Worm (Caenorhabditis elegans) whole organism, late embryonic: ENCODE results near the gene acr-8.

ENCODE experiments used
- C08G9.2 ChIP-seq: sonication (generic microtip); optimal IDR thresholded peaks from 2 replicates; lab custom pipeline; 2016; ENCODE audit warnings: mild to moderate bottlenecking, missing genetic modification characterization, moderate library complexity, missing compliant biosample characterization
- F13H6.1 ChIP-seq: sonication (generic microtip); optimal IDR thresholded peaks from 2 replicates; lab custom pipeline; 2016; ENCODE audit warnings: missing genetic modification characterization, missing compliant biosample characterization
- K02D7.2 ChIP-seq: sonication (generic microtip); optimal IDR thresholded peaks from 2 replicates; lab custom pipeline; 2017; ENCODE audit warnings: mild to moderate bottlenecking, missing genetic modification characterization, missing compliant biosample characterization
- K09A11.1 ChIP-seq: sonication (generic microtip); optimal IDR thresholded peaks from 2 replicates; lab custom pipeline; 2017; ENCODE audit warnings: antibody characterized with exemption, mild to moderate bottlenecking, missing genetic modification characterization, missing compliant biosample characterization; ENCODE audit not compliant: insufficient read depth
- T23F11.4 ChIP-seq: fragments of 200-800 bp; sonication (Bioruptor generic); optimal IDR thresholded peaks from 2 replicates; lab custom pipeline; 2018; ENCODE audit warnings: mild to moderate bottlenecking, missing genetic modification characterization, missing compliant biosample characterization
- Y22D7AL.16 ChIP-seq: sonication (generic microtip); optimal IDR thresholded peaks from 2 replicates; lab custom pipeline; 2016; ENCODE audit warnings: missing genetic modification characterization, missing compliant biosample characterization
- ahr-1 ChIP-seq: sonication (generic microtip); optimal IDR thresholded peaks from 2 replicates; lab custom pipeline; 2016; ENCODE audit warnings: missing genetic modification characterization, missing compliant biosample characterization
- ama-1 ChIP-seq: fragments of 150-350 bp; optimal IDR thresholded peaks from 2 replicates; lab custom pipeline; 2014
- ceh-14 ChIP-seq: sonication (generic microtip); optimal IDR thresholded peaks from 2 replicates; lab custom pipeline; 2016; ENCODE audit warnings: missing genotype, missing genetic modification characterization, missing compliant biosample characterization
- ceh-18 ChIP-seq: sonication (generic microtip); optimal IDR thresholded peaks from 2 replicates; lab custom pipeline; 2016; ENCODE audit warnings: missing genetic modification characterization, missing compliant biosample characterization
- ceh-19 ChIP-seq: fragments of 200-800 bp; sonication (Bioruptor generic); optimal IDR thresholded peaks from 2 replicates; lab custom pipeline; 2018; ENCODE audit warnings: mild to moderate bottlenecking, missing genetic modification characterization, missing compliant biosample characterization
- ceh-22 ChIP-seq: sonication (generic microtip); optimal IDR thresholded peaks from 2 replicates; lab custom pipeline; 2017; ENCODE audit warnings: missing biosample characterization, missing genetic modification characterization
- ceh-24 ChIP-seq: sonication (generic microtip); optimal IDR thresholded peaks from 2 replicates; lab custom pipeline; 2016; ENCODE audit warnings: mild to moderate bottlenecking, missing genetic modification characterization, missing compliant biosample characterization
- ceh-31 ChIP-seq: sonication (generic microtip); optimal IDR thresholded peaks from 2 replicates; lab custom pipeline; 2016; ENCODE audit warnings: missing genetic modification characterization, missing compliant biosample characterization
- ceh-34 ChIP-seq: sonication (generic microtip); optimal IDR thresholded peaks from 2 replicates; lab custom pipeline; 2016; ENCODE audit warnings: mild to moderate bottlenecking, missing genetic modification characterization, missing compliant biosample characterization
- ceh-6 ChIP-seq: fragments of 200-800 bp; sonication (Bioruptor generic); optimal IDR thresholded peaks from 2 replicates; lab custom pipeline; 2018; ENCODE audit warnings: mild to moderate bottlenecking, missing genetic modification characterization, missing compliant biosample characterization
- che-1 ChIP-seq: sonication (generic microtip); optimal IDR thresholded peaks from 2 replicates; lab custom pipeline; 2016; ENCODE audit warnings: mild to moderate bottlenecking, missing genetic modification characterization, missing compliant biosample characterization
- dve-1 ChIP-seq: sonication (generic microtip); optimal IDR thresholded peaks from 2 replicates; lab custom pipeline; 2017; ENCODE audit warnings: antibody characterized with exemption, mild to moderate bottlenecking, missing genetic modification characterization, missing compliant biosample characterization
- elt-2 ChIP-seq: sonication (generic microtip); optimal IDR thresholded peaks from 2 replicates; lab custom pipeline; 2016; ENCODE audit warnings: missing genetic modification reagents, missing genetic modification characterization, missing compliant biosample characterization
- elt-4 ChIP-seq: sonication (generic microtip); optimal IDR thresholded peaks from 2 replicates; lab custom pipeline; 2016; ENCODE audit warnings: missing genetic modification characterization, missing compliant biosample characterization
- ets-4 ChIP-seq: sonication (generic microtip); optimal IDR thresholded peaks from 2 replicates; lab custom pipeline; 2016; ENCODE audit warnings: missing genetic modification characterization, missing compliant biosample characterization
- eyg-1 ChIP-seq: sonication (generic microtip); optimal IDR thresholded peaks from 2 replicates; lab custom pipeline; 2016; ENCODE audit warnings: missing genotype, missing genetic modification characterization, missing compliant biosample characterization
- fax-1 ChIP-seq: sonication (generic microtip); optimal IDR thresholded peaks from 2 replicates; lab custom pipeline; 2016; ENCODE audit warnings: missing genotype, missing genetic modification characterization, missing compliant biosample characterization
- fkh-10 ChIP-seq: fragments of 150-350 bp; optimal IDR thresholded peaks from 2 replicates; lab custom pipeline; 2014; ENCODE audit warnings: missing biosample characterization, missing genetic modification reagents, missing genetic modification characterization
- gmeb-2 ChIP-seq: sonication (generic microtip); optimal IDR thresholded peaks from 2 replicates; lab custom pipeline; 2016; ENCODE audit warnings: missing genetic modification characterization, inconsistent platforms, missing compliant biosample characterization
- hlh-13 ChIP-seq: fragments of 200-800 bp; sonication (Bioruptor generic); optimal IDR thresholded peaks from 2 replicates; lab custom pipeline; 2018; ENCODE audit warnings: mild to moderate bottlenecking, missing genetic modification characterization, missing compliant biosample characterization
- hlh-15 ChIP-seq: sonication (generic microtip); optimal IDR thresholded peaks from 2 replicates; lab custom pipeline; 2016; ENCODE audit warnings: missing genetic modification characterization, missing compliant biosample characterization
- hlh-6 ChIP-seq: sonication (generic microtip); optimal IDR thresholded peaks from 2 replicates; lab custom pipeline; 2016; ENCODE audit warnings: missing genotype, missing genetic modification characterization, missing compliant biosample characterization
- lin-11 ChIP-seq: fragments of 200-800 bp; sonication (Bioruptor generic); optimal IDR thresholded peaks from 2 replicates; lab custom pipeline; 2018; ENCODE audit warnings: mild to moderate bottlenecking, missing genetic modification characterization, missing compliant biosample characterization
- madf-2 ChIP-seq: sonication (generic microtip); optimal IDR thresholded peaks from 2 replicates; lab custom pipeline; 2017; ENCODE audit warnings: missing genetic modification characterization, missing compliant biosample characterization
- nfya-1 ChIP-seq: sonication (generic microtip); optimal IDR thresholded peaks from 2 replicates; lab custom pipeline; 2017; ENCODE audit warnings: missing genetic modification characterization, mild to moderate bottlenecking, missing compliant biosample characterization, antibody characterized with exemption, moderate library complexity
- nhr-11 ChIP-seq: fragments of 150-350 bp; optimal IDR thresholded peaks from 2 replicates; lab custom pipeline; 2014; ENCODE audit warnings: missing biosample characterization, missing genetic modification characterization
- npax-4 ChIP-seq: sonication (generic microtip); optimal IDR thresholded peaks from 2 replicates; lab custom pipeline; 2016; ENCODE audit warnings: missing genetic modification characterization, missing compliant biosample characterization
- odd-2 ChIP-seq: sonication (generic microtip); optimal IDR thresholded peaks from 2 replicates; lab custom pipeline; 2017; ENCODE audit warnings: antibody characterized with exemption, mild to moderate bottlenecking, missing genetic modification characterization, missing compliant biosample characterization
- pat-9 ChIP-seq: fragments of 200-800 bp; sonication (Bioruptor generic); optimal IDR thresholded peaks from 2 replicates; lab custom pipeline; 2018; ENCODE audit warnings: mild to moderate bottlenecking, missing genetic modification characterization, moderate library complexity, missing compliant biosample characterization
- pax-1 ChIP-seq: fragments of 150-350 bp; optimal IDR thresholded peaks from 2 replicates; lab custom pipeline; 2014; ENCODE audit warnings: missing biosample characterization, missing genetic modification characterization
- pha-2 ChIP-seq: sonication (generic microtip); optimal IDR thresholded peaks from 2 replicates; lab custom pipeline; 2017; ENCODE audit warnings: mild to moderate bottlenecking, missing genetic modification characterization, missing compliant biosample characterization
- pha-4 ChIP-seq: fragments of 150-350 bp; optimal IDR thresholded peaks from 2 replicates; lab custom pipeline; 2018; ENCODE audit warnings: missing biosample characterization, missing genetic modification reagents, missing genetic modification characterization
- pqm-1 ChIP-seq: sonication (generic microtip); optimal IDR thresholded peaks from 2 replicates; lab custom pipeline; 2016; ENCODE audit warnings: missing genetic modification characterization, missing compliant biosample characterization
- pros-1 ChIP-seq: fragments of 150-350 bp; optimal IDR thresholded peaks from 2 replicates; lab custom pipeline; 2014; ENCODE audit warnings: missing biosample characterization, missing genetic modification reagents, missing genetic modification characterization
- rnt-1 ChIP-seq: sonication (generic microtip); optimal IDR thresholded peaks from 2 replicates; lab custom pipeline; 2016; ENCODE audit warnings: missing genetic modification characterization, missing compliant biosample characterization
- sdc-2 ChIP-seq: sonication (generic microtip); optimal IDR thresholded peaks from 2 replicates; lab custom pipeline; 2016; ENCODE audit warnings: missing genotype, missing genetic modification characterization, missing compliant biosample characterization
- sox-4 ChIP-seq: sonication (generic microtip); optimal IDR thresholded peaks from 2 replicates; lab custom pipeline; 2017; ENCODE audit warnings: mild to moderate bottlenecking, missing genetic modification characterization, inconsistent platforms, missing compliant biosample characterization
- syd-9 ChIP-seq: sonication (generic microtip); optimal IDR thresholded peaks from 2 replicates; lab custom pipeline; 2016; ENCODE audit warnings: mild to moderate bottlenecking, missing genetic modification characterization, moderate library complexity, missing compliant biosample characterization
- ttx-3 ChIP-seq: sonication (generic microtip); optimal IDR thresholded peaks from 2 replicates; lab custom pipeline; 2016; ENCODE audit warnings: missing genetic modification reagents, missing genetic modification characterization, missing compliant biosample characterization
- unc-3 ChIP-seq, 2 experiments: fragments of 200-800 bp in 1 of 2; sonication (Bioruptor generic) in 1 of 2; sonication (generic microtip) in 1 of 2; conservative IDR thresholded peaks in 1 of 2; optimal IDR thresholded peaks in 1 of 2; 2 replicates each; pipeline versions ENCODE4 v1.3.6 to Lab custom; 2016 to 2022; ENCODE audit warnings: missing compliant biosample characterization in 2 of 2, missing genetic modification characterization in 2 of 2, missing genetic modification reagents in 1 of 2
- unc-42 ChIP-seq: sonication (generic microtip); optimal IDR thresholded peaks from 2 replicates; lab custom pipeline; 2016; ENCODE audit warnings: missing genotype, missing genetic modification characterization, missing compliant biosample characterization
- unc-55 ChIP-seq: sonication (generic microtip); optimal IDR thresholded peaks from 2 replicates; lab custom pipeline; 2017; ENCODE audit warnings: missing biosample characterization, missing genetic modification reagents, missing genetic modification characterization

Gene acr-8

ce11 chrX:10394238-10394637 is 18.3 kb upstream of the acr-8 start (continued):
- peak; percentile 36 for TF ChIP-seq ceh-34 (tag; lab: Kevin White, UChicago)
- TF ChIP-seq hlh-6 (tag; lab: Kevin White, UChicago), result no peak
- TF ChIP-seq ceh-18 (tag; lab: Kevin White, UChicago), result peak; percentile 25
- TF ChIP-seq ceh-31, result no peak
- TF ChIP-seq T23F11.4 (GFP tag; lab: Kevin White, UChicago), result no peak
- TF ChIP-seq elt-2, result no peak
- no peak for TF ChIP-seq ceh-19 (GFP tag; lab: Kevin White, UChicago)
- no peak for TF ChIP-seq ama-1 (lab: Kevin White, UChicago)
- no peak for TF ChIP-seq unc-3 (GFP tag; conservative IDR thresholded peaks at IDR 0.05; lab: Robert Waterston, UW)
- TF ChIP-seq unc-3 (tag; optimal IDR thresholded peaks at IDR 0.05; lab: Kevin White, UChicago), result no peak
- TF ChIP-seq pax-1, result no peak
- TF ChIP-seq pha-4, result no peak
- no peak for TF ChIP-seq ceh-24
- TF ChIP-seq ahr-1 (tag; lab: Kevin White, UChicago), result no peak
- TF ChIP-seq nhr-11 (tag; lab: Kevin White, UChicago), result no peak
- no peak for TF ChIP-seq npax-4
- TF ChIP-seq nfya-1 (tag; lab: Kevin White, UChicago), result no peak
- no peak for TF ChIP-seq madf-2 (tag; lab: Kevin White, UChicago)
- no peak for TF ChIP-seq dve-1 (tag; lab: Kevin White, UChicago)

- no peak for TF ChIP-seq hlh-13 (GFP tag; lab: Kevin White, UChicago)
- peak; percentile 61 for TF ChIP-seq elt-2
- TF ChIP-seq, all 69 proteins: peak for 1
These were observed 17.3 kb upstream of the acr-8 start for ce11 chrX:10395177-10395576.

DNA sequence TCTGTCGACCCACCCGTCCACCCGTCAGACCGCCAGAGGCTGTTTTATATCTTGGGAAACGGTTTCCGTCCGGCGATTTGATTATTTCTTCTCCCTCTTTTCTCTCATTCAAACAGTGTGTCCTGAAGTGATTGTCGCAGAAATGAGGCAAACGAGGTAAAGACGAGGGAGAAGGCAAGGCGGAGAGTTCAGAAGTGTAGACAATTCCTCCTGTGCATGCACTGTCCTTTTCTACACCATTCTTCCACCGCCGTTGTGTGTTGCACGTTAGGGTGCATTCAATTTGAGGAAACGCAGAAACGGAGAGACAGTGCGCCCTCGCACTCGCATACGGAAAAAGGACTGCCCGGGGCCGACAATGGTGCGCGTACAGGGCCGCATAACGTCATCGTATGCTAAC is 16.9 kb upstream of the acr-8 start:
- TF ChIP-seq ceh-22 (no peak), unc-3 (GFP tag; conservative IDR thresholded peaks at IDR 0.05; lab: Robert Waterston, UW) (no peak), unc-3 (tag; optimal IDR thresholded peaks at IDR 0.05; lab: Kevin White, UChicago) (no peak), ceh-24 (no peak), ceh-31 (peak; percentile 55), ceh-14 (tag; lab: Kevin White, UChicago) (peak; percentile 24), pqm-1 (tag; lab: Kevin White, UChicago) (no peak), pha-2 (tag; lab: Kevin White, UChicago) (no peak), fkh-10 (no peak), sox-4 (tag; lab: Kevin White, UChicago) (no peak), pat-9 (tag; lab: Kevin White, UChicago) (no peak), npax-4 (no peak), eyg-1 (tag; lab: Kevin White, UChicago) (no peak), gmeb-2 (tag; lab: Kevin White, UChicago) (no peak), pros-1 (tag; lab: Kevin White, UChicago) (peak; percentile 19), odd-2 (no peak), K02D7.2 (no peak), K09A11.1 (tag; lab: Kevin White, UChicago) (no peak), sdc-2 (tag; lab: Kevin White, UChicago) (peak; percentile 44), nfya-1 (tag; lab: Kevin White, UChicago) (peak; percentile 5), fax-1 (no peak), elt-2 (no peak), hlh-6 (tag; lab: Kevin White, UChicago) (no peak), Y22D7AL.16 (tag; lab: Kevin White, UChicago) (no peak), che-1 (peak; percentile 4), T23F11.4 (GFP tag; lab: Kevin White, UChicago) (no peak), ets-4 (peak; percentile 12), ceh-18 (tag; lab: Kevin White, UChicago) (peak; percentile 23), ceh-6 (GFP tag; lab: Kevin White, UChicago) (no peak), ceh-34 (tag; lab: Kevin White, UChicago) (no peak), rnt-1 (tag; lab: Kevin White, UChicago) (peak; percentile 20), ttx-3 (tag; lab: Kevin White, UChicago) (no peak), hlh-15 (tag; lab: Kevin White, UChicago) (no peak), C08G9.2 (no peak), F13H6.1 (tag; lab: Kevin White, UChicago) (peak; percentile 16), unc-42 (peak; percentile 40), elt-4 (tag; lab: Kevin White, UChicago) (no peak), unc-55 (no peak), hlh-13 (GFP tag; lab: Kevin White, UChicago) (no peak), syd-9 (tag; lab: Kevin White, UChicago) (no peak), lin-11 (tag; lab: Kevin White, UChicago) (no peak)
